Fruit fly (Drosophila melanogaster): ENCODE results near the gene CG3040.

DNA sequence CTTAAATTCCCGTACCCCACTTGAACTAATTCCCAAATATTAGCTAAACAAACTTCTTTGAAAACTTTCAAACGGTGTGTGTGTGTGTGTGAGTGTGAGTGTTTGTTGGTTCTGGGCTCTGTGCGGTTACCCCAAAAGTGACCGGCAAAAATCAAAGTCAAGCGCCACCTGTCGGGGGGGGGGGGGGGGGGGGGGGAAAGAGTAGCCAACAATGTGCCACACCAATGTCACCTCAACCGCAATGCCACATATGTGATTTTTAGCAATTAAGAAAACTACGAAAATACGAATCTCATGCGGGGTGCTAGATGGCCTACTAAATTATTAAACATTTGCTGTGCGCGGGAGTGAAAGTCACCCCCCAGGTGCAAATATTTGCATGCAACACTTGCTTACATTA is 39.4 kb downstream of the CG3040 start:
- TF ChIP-seq salr (GFP tag; optimal IDR thresholded peaks at IDR 0.05) (no peak), Eip78C (GFP tag) (no peak)

Measured in whole organism, prepupa.